Worm (Caenorhabditis elegans): ENCODE data around the gene Y45F10D.6.
A peak's percentile ranks its signal among the peaks of the same experiment; 100 is the strongest.

The Y45F10D.6 gene

DNA sequence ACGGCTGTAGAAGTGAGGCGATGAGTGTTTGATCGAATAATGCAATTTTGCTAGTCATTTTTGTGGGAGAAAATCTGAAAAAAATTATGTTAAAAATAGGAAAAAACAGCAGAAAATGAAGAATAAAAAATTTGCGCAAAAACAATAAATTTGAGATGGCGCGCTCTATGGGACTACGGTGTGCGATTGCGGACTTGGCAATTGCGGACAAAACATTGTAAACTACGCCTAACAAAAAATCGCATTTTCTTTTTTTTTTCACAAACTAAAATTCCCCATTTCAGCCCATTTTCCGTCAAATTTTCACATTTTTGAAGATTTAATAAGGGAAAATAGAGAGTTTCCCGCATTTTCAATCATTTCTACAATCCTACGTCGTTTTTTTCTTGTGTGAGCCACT lies 9.1 kb downstream of the Y45F10D.6 start, which contains the start of the genes sas-6 and Y45F10D.7 (continued):
- TF ChIP-seq nhr-6 (tag; optimal IDR thresholded peaks at IDR 0.05), result peak; percentile 21

DNA sequence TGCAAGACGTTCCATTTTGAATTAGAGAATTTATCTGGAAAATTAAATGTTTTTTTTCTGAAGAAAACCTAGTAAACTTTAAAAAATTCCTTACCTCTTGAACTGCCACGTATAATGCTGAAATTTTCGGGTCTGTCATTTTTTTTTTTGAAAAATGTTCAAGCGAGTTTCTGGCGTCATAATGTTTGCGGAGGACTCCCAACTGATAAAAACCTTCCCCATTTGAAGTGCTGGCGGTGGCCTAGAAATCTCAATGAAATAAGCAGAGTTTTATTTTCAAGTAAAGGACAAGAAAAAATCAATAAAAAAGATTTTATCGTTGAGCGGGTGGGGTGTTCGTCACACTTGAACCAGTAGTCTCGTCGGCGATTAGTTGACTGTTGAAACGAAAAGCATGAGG lies 11.0 kb downstream of the Y45F10D.6 start, which contains the start of gene icap-1:
Gene icap-1 (minus strand): TSS at position 272 of the 400 bp plus-strand sequence.
- TF ChIP-seq dve-1 (tag; optimal IDR thresholded peaks at IDR 0.05; ENCODE audit: insufficient read depth) (peak; percentile 64), dmd-8 (GFP tag; IDR thresholded peaks at IDR 0.05) (no peak), ztf-7 (tag; optimal IDR thresholded peaks at IDR 0.05) (peak; percentile 50), lsy-2 (tag; optimal IDR thresholded peaks at IDR 0.05) (peak in 1 of 2 experiments; percentile 47), F49E8.2 (tag; optimal IDR thresholded peaks at IDR 0.05; ENCODE audit: borderline replicate concordance) (no peak), nhr-41 (GFP tag; IDR thresholded peaks at IDR 0.05) (no peak), mep-1 (tag; optimal IDR thresholded peaks at IDR 0.05) (peak; percentile 15), snpc-1.2 (GFP tag; IDR thresholded peaks at IDR 0.05) (no peak), pqm-1 (tag; optimal IDR thresholded peaks at IDR 0.05) (peak; percentile 68), mes-2 (tag; optimal IDR thresholded peaks at IDR 0.05; ENCODE audit: poor library complexity, severe bottlenecking) (peak; percentile 59), daf-16 (GFP tag; optimal IDR thresholded peaks at IDR 0.05) (no peak), daf-16 (tag; optimal IDR thresholded peaks at IDR 0.05) (peak; percentile 41)

DNA sequence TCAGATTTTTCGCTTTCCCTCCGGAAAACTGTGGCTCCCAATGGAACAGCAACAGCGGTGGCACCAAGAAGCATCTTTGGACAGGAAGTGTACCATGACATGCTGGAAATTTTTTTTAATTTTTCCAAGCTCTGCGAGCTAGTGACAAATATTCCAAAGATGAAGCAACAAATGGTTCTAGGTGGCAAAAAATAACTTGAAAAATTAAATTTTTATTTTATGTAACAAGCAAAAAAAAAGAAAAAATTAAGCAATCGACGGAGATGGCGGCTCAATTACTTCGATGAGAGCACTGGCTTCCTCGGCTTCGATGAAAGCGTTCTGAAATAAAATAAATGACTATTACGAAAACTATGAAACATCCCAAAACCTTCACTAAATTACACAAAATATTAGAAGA lies 12.2 kb downstream of the Y45F10D.6 start, which contains the start of gene lact-9:
Gene lact-9 (minus strand): TSS at position 101 of the 400 bp plus-strand sequence.
- no peak for TF ChIP-seq lin-29 (GFP tag; IDR thresholded peaks at IDR 0.05)
- TF ChIP-seq mep-1 (tag; optimal IDR thresholded peaks at IDR 0.05), result no peak
- TF ChIP-seq lsy-2 (tag; optimal IDR thresholded peaks at IDR 0.05), result no peak
- no peak for TF ChIP-seq hmg-1.1 (GFP tag; IDR thresholded peaks at IDR 0.05)
- TF ChIP-seq unc-62 (GFP tag; optimal IDR thresholded peaks at IDR 0.05 in 1 of 2), result no peak
- TF ChIP-seq unc-62 (tag; optimal IDR thresholded peaks at IDR 0.05), result no peak
- no peak for TF ChIP-seq nhr-237 (tag; optimal IDR thresholded peaks at IDR 0.05)
- no peak for TF ChIP-seq F37D6.2 (tag; optimal IDR thresholded peaks at IDR 0.05)
- no peak for TF ChIP-seq lin-38 (GFP tag; IDR thresholded peaks at IDR 0.05)
- TF ChIP-seq saeg-2 (GFP tag; IDR thresholded peaks at IDR 0.05), result no peak
- TF ChIP-seq lin-15B (tag; optimal IDR thresholded peaks at IDR 0.05), result no peak
- no peak for TF ChIP-seq Y75B8A.6 (GFP tag; IDR thresholded peaks at IDR 0.05)
- no peak for TF ChIP-seq F26F4.8 (GFP tag; conservative IDR thresholded peaks at IDR 0.05)
- TF ChIP-seq nhr-111 (GFP tag; optimal IDR thresholded peaks at IDR 0.05), result no peak
- no peak for TF ChIP-seq nhr-42 (GFP tag; IDR thresholded peaks at IDR 0.05)
- no peak for TF ChIP-seq lin-1 (GFP tag; IDR thresholded peaks at IDR 0.05)
- no peak for TF ChIP-seq dmd-9 (GFP tag; IDR thresholded peaks at IDR 0.05)
- TF ChIP-seq Y5F2A.4 (GFP tag; optimal IDR thresholded peaks at IDR 0.05), result no peak
- TF ChIP-seq T20F7.1 (GFP tag; optimal IDR thresholded peaks at IDR 0.05), result no peak
- TF ChIP-seq nhr-102 (tag; optimal IDR thresholded peaks at IDR 0.05), result no peak

ce11 chrIV:13784774-13785173 lies 12.9 kb downstream of the Y45F10D.6 start:
- TF ChIP-seq tag-97 (GFP tag; IDR thresholded peaks at IDR 0.05) (no peak), tra-1 (GFP tag; IDR thresholded peaks at IDR 0.05) (no peak), cey-2 (tag; optimal IDR thresholded peaks at IDR 0.05; ENCODE audit: borderline replicate concordance, insufficient read depth) (no peak), nhr-6 (tag; optimal IDR thresholded peaks at IDR 0.05) (no peak), T20F7.1 (GFP tag; optimal IDR thresholded peaks at IDR 0.05) (no peak), hlh-11 (tag; optimal IDR thresholded peaks at IDR 0.05) (no peak), aha-1 (tag) (peak; percentile 90)
